Worm (Caenorhabditis elegans) whole organism, midembryonic: Measurements from ENCODE around the gene nas-9.
A peak's percentile ranks its signal among the peaks of the same experiment; 100 is the strongest.

ENCODE experiments used
- T22C8.4 ChIP-seq: fragments of 200-800 bp; sonication (Bioruptor generic); IDR thresholded peaks from 2 replicates; pipeline ENCODE4 v1.3.6; 2022; ENCODE audit warnings: missing genetic modification characterization, missing compliant biosample characterization
- cog-1 ChIP-seq: sonication (generic microtip); optimal IDR thresholded peaks from 2 replicates; lab custom pipeline; 2016; ENCODE audit warnings: missing genetic modification characterization, missing compliant biosample characterization
- flt-1 ChIP-seq: fragments of 200-800 bp; sonication (Bioruptor generic); IDR thresholded peaks from 2 replicates; pipeline ENCODE4 v1.3.6; 2022; ENCODE audit warnings: missing genetic modification characterization, missing compliant biosample characterization
- klf-2 ChIP-seq: fragments of 200-800 bp; sonication (Bioruptor generic); conservative IDR thresholded peaks from 2 replicates; pipeline ENCODE4 v1.3.6; 2022; ENCODE audit warnings: missing genetic modification reagents, missing genetic modification characterization, missing compliant biosample characterization
- med-1 ChIP-seq: sonication (generic microtip); optimal IDR thresholded peaks from 2 replicates; lab custom pipeline; 2017; ENCODE audit warnings: missing genetic modification characterization, mild to moderate bottlenecking, missing compliant biosample characterization, antibody characterized with exemption, missing genetic modification reagents; ENCODE audit not compliant: insufficient read depth
- ref-1 ChIP-seq: fragments of 200-800 bp; sonication (Bioruptor generic); conservative IDR thresholded peaks from 2 replicates; pipeline ENCODE4 v1.3.6; 2022; ENCODE audit warnings: missing genetic modification reagents, missing genetic modification characterization, missing compliant biosample characterization
- tab-1 ChIP-seq: fragments of 200-800 bp; sonication (Bioruptor generic); IDR thresholded peaks from 2 replicates; pipeline ENCODE4 v1.3.6; 2022; ENCODE audit warnings: missing genetic modification characterization, missing compliant biosample characterization
- ztf-23 ChIP-seq: fragments of 200-800 bp; sonication (Bioruptor generic); IDR thresholded peaks from 2 replicates; pipeline ENCODE4 v1.3.6; 2022; ENCODE audit warnings: missing genetic modification reagents, missing genetic modification characterization, missing compliant biosample characterization
- ztf-29 ChIP-seq: fragments of 200-800 bp; sonication (Bioruptor generic); IDR thresholded peaks from 2 replicates; pipeline ENCODE4 v1.3.6; 2022; ENCODE audit warnings: missing genetic modification reagents, missing genetic modification characterization, missing compliant biosample characterization

Gene nas-9

DNA sequence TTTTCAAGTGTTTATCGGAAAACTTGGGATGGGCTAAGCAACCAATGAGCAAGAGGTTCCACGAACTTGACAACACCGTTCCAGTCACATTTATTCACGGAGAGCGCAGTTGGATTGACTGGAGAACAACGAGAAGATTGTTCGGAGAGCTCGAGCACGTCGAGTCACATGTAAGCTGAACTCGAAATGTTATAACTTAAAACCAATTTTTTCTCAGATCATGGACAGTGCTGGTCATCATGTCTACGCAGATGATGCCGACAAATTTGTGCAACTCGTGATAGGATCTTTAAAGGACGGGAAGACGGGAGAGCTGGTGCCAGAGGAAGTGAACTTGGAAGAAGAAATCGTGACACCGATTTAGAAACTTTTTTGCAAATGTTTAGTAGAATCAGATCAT, 6.7 kb upstream of the nas-9 start:
- no peak for TF ChIP-seq flt-1

DNA sequence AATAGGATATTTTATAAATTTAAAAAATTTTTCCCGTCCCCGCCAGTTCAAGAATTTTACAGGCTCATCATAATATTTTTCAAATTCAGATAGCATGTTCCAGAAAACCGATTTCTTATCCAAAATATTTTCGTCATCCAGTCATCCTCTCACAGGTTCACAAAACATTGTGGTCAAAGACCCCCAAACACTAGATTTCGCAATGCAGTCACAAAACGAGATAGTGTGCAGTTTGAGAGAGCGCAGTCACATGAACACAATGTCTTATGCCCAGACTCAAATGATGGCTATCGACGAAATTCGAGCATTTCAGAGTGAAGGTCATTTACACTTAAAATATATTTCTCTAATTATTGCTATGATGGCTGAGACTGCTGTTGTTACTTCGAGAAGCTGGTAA, 4.8 kb upstream of the nas-9 start, which contains the start of gene abhd-5.2:
Gene abhd-5.2, plus strand, starts transcription at position 95 of the 400 bp plus-strand sequence.
- TF ChIP-seq tab-1 (GFP tag; lab: Robert Waterston, UW) (no peak), flt-1 (no peak), ref-1 (no peak), ztf-29 (GFP tag; lab: Robert Waterston, UW) (no peak), med-1 (GFP tag; lab: Kevin White, UChicago) (no peak), ztf-23 (GFP tag; lab: Robert Waterston, UW) (no peak), T22C8.4 (no peak), cog-1 (tag; lab: Kevin White, UChicago) (no peak), klf-2 (GFP tag; lab: Robert Waterston, UW) (no peak)

DNA sequence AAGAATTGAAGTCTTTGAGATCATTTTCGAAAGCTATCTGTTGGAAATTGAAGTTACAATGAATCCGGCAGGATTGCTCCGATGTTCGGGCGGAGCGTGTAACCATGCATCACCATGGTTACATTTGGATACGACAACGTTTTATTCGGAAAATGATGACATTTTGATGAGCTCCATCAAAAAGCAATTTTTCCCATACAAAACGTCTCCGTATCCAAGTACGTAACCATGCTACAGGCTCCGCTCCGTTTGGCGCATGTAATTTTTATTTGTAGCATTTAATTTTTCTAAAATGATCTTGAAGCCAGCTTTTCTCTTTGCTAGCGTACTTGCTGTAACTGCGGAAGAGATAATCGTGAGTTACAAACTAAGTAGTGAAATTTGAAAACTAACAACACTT, 2.7 kb upstream of the nas-9 start, which contains the start of the genes cwp-2 and cwp-3:
Gene cwp-2, minus strand, starts transcription at position 101 of the 400 bp plus-strand sequence.
Gene cwp-3, plus strand, starts transcription at position 293 of the 400 bp plus-strand sequence.
- TF ChIP-seq flt-1 = no peak
- no peak for TF ChIP-seq cog-1 (tag; lab: Kevin White, UChicago)

DNA sequence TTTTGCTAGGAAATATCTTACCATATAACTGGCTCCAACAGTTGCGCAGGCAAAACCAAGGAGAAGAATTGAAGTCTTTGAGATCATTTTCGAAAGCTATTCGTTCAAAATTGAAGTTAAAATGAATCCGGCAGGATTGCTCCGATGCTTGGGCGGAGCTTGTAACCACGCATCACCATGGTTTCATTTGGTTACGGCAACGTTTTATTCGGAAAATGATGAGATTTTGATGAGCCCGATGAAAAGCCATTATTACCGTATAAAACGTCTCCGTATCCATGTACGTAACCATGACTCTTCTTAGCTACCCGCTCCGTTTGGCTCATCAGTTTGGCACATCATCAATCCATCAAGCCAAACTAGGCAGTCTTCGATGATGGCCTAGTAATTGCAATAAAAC, 1.4 kb upstream of the nas-9 start, which contains the start of gene cwp-1:
Gene cwp-1, minus strand, starts transcription at position 101 of the 400 bp plus-strand sequence.
- TF ChIP-seq klf-2 (GFP tag; lab: Robert Waterston, UW) (no peak), flt-1 (no peak), ztf-23 (GFP tag; lab: Robert Waterston, UW) (no peak), ztf-29 (GFP tag; lab: Robert Waterston, UW) (no peak), cog-1 (tag; lab: Kevin White, UChicago) (no peak), ref-1 (no peak), T22C8.4 (no peak), med-1 (GFP tag; lab: Kevin White, UChicago) (no peak), tab-1 (GFP tag; lab: Robert Waterston, UW) (no peak)

DNA sequence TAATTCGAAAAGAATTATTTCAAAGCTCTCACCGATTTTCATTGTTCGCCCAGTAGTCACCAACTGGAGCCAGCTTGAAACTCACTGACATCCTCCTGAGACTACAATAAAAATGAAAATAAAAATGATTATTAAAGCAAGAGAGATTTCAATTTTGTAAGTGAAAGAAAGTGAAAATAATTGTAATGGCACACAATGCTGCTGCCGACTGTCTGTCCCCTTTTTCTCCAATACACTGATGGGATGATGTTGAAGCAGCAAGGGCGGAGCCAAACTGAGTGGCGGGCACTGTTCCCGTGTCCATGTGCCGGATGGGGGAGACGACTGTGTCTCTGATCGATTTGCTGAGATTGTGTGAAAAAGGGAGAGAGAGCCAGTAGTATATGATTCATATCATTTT, 5.5 kb downstream of the nas-9 start, which contains the start of gene C37H5.14:
Gene C37H5.14, minus strand, starts transcription at position 101 of the 400 bp plus-strand sequence.
- TF ChIP-seq tab-1 (GFP tag; lab: Robert Waterston, UW) = no peak
- TF ChIP-seq flt-1 = no peak
- no peak for TF ChIP-seq T22C8.4
- no peak for TF ChIP-seq ztf-23 (GFP tag; lab: Robert Waterston, UW)
- TF ChIP-seq ztf-29 (GFP tag; lab: Robert Waterston, UW) = no peak
- TF ChIP-seq klf-2 (GFP tag; lab: Robert Waterston, UW) = no peak
- TF ChIP-seq ref-1 = no peak
- TF ChIP-seq cog-1 (tag; lab: Kevin White, UChicago) = no peak
- TF ChIP-seq med-1 (GFP tag; lab: Kevin White, UChicago) = no peak

DNA sequence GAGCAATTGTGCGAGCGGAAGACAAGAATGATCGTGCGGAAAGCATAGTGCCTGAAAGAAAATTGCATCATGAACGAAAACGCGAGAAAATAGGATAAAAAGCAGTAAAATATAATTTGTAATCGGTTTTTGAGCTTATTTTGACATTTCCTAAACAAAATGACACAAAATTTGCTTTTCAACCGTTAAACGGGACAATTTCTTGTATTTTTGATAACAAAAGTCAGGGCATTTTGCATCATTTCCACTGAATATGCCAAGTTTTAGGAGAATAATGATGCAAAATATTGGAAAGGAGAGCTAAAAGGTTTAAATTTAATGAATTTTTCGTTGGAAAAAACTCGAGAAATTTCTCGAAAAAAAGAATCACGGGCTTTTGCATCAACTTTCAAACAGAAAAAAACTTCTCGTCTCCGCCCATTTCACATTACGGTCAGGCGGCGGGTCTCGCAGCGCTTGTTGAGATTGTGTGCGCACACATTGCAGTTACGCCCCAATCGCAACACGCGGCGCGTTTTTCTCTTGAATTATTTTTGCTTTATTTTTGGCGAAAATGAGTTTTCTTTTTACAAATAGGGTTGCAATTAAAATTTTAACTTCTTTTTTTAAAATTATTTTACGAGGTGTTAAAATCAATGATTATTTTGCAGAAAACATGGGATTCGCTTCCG, 13.0 kb downstream of the nas-9 start, which contains the start of the genes hsp-6 and C37H5.5:
Gene hsp-6, minus strand, starts transcription at position 51 of the 671 bp plus-strand sequence.
Gene C37H5.5, plus strand, starts transcription at position 651 of the 671 bp plus-strand sequence.
- TF ChIP-seq med-1 (GFP tag; lab: Kevin White, UChicago) = no peak
- peak; percentile 43; the same call in 1 of the 2 replicates for TF ChIP-seq ztf-23 (GFP tag; lab: Robert Waterston, UW)
- TF ChIP-seq flt-1 = 0 out of 2 replicates have a peak, but pooled peaks have one; percentile 55
- TF ChIP-seq cog-1 (tag; lab: Kevin White, UChicago) = peak; percentile 40
- TF ChIP-seq ref-1 = no peak

DNA sequence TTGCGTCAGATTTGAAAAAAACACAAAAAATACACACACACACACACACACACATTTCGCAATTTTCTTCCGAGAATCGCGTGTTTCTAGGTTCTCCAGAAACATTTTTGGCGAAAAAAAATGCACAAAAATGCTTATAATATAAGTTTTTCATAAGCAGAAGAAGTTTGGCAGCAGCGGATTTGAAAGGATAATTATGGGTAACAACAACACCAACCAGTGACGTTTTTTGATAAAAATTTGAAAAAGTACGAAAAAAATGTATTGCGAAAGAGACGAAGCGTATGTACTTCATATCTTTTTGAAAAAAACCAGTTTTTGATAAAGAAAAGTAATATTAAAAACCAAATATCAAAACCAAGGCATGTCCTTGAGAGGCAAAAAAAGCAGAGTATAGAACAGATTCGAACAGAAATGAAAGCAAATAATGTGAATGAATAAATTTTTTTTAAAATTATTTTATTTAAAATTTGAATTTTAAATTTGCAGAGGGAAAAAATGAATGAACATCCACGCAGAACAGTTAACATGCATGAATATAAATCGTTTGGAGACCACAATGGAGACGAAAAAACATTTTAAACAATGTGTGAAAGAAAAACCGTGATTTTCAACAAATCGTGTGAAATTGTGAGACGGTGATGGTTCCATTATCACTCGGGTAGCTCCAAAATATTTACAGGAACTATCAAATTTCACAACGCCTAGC, 16.0 kb downstream of the nas-9 start:
- TF ChIP-seq ref-1 = no peak
- no peak for TF ChIP-seq T22C8.4
- no peak for TF ChIP-seq ztf-29 (GFP tag; lab: Robert Waterston, UW)
- no peak for TF ChIP-seq flt-1
- no peak for TF ChIP-seq ztf-23 (GFP tag; lab: Robert Waterston, UW)

DNA sequence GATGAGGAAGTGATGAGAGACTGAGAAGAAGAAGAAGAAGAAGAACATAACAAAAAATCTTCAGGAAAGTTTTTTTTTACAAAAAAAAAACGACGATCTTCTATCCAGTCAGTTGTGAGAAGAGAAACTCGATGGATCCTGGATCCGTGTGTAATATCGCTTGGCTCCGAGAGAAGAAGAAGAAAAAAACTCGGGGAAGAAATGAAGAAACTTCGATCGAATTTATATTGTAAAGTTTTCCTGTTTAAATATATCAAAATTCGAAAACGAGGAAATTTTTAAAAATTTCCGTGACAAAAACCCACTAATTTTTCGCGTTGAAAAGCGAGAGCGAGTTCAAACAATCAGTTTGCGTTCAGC, 16.5 kb downstream of the nas-9 start, which contains the start of gene adss-1:
Gene adss-1, minus strand, starts transcription at position 101 of the 360 bp plus-strand sequence.
- TF ChIP-seq ztf-23 (GFP tag; lab: Robert Waterston, UW) (no peak), T22C8.4 (no peak), cog-1 (tag; lab: Kevin White, UChicago) (no peak), med-1 (GFP tag; lab: Kevin White, UChicago) (no peak), ref-1 (no peak), ztf-29 (GFP tag; lab: Robert Waterston, UW) (no peak), klf-2 (GFP tag; lab: Robert Waterston, UW) (no peak), flt-1 (no peak), tab-1 (GFP tag; lab: Robert Waterston, UW) (no peak)

DNA sequence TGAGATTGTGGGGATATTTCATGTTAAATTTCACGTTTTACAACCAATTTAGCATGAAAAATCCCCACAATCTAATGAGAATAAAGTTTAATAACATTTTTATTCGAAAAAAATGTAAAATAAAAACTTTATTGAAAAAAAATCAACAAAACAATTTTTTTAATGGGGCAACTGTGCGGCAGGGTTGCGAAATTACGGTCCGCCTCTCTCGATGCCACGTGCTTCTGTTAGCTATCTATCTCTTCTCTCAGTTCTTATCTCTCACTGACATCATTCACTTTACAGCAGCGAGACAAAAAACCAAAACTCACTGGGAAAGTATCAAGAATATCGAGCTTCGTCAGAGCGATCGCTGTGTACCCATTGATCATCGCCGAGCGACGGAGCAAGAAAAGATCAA, 19.2 kb downstream of the nas-9 start:
- TF ChIP-seq ref-1 = no peak
- no peak for TF ChIP-seq klf-2 (GFP tag; lab: Robert Waterston, UW)
- TF ChIP-seq flt-1 = no peak
- no peak for TF ChIP-seq med-1 (GFP tag; lab: Kevin White, UChicago)
- TF ChIP-seq ztf-23 (GFP tag; lab: Robert Waterston, UW) = no peak
- TF ChIP-seq cog-1 (tag; lab: Kevin White, UChicago) = no peak
- no peak for TF ChIP-seq T22C8.4

DNA sequence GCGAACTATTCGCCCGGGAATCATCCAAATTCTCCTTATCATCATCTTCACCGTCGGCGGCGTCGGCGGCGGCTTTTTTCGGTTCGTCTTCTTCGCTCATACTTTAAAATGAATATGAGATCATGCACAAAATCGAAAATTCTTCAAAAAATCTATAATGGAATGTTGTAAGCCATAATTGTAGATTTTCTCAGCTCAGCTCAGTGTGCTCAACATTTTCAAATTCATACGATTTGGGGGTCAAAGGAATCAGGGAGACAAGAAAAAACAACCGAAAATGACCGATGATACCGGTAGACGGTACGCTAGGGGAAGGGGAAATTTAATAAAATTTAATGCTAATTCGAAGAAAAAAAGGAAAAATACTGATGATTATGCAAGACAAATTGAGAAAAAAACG, 21.2 kb downstream of the nas-9 start, which contains the start of gene ccep-97:
Gene ccep-97, minus strand, starts transcription at position 101 of the 400 bp plus-strand sequence.
- TF ChIP-seq ztf-29 (GFP tag; lab: Robert Waterston, UW) = no peak
- TF ChIP-seq tab-1 (GFP tag; lab: Robert Waterston, UW) = no peak
- no peak for TF ChIP-seq ztf-23 (GFP tag; lab: Robert Waterston, UW)
- no peak for TF ChIP-seq cog-1 (tag; lab: Kevin White, UChicago)
- no peak for TF ChIP-seq med-1 (GFP tag; lab: Kevin White, UChicago)
- TF ChIP-seq T22C8.4 = no peak
- no peak for TF ChIP-seq ref-1
- no peak for TF ChIP-seq flt-1
- TF ChIP-seq klf-2 (GFP tag; lab: Robert Waterston, UW) = no peak
